Fruit fly (Drosophila melanogaster) whole organism, wandering third instar larva: ENCODE data around the gene mRpL20.

ENCODE experiments used
- CG32264 ChIP-seq: fragments of 200-800 bp; sonication (Bioruptor generic); optimal IDR thresholded peaks from 2 replicates; lab custom pipeline; 2016; ENCODE audit warnings: missing biosample characterization, missing genetic modification characterization
- CG9705 ChIP-seq: fragments of 200-800 bp; sonication (Bioruptor generic); optimal IDR thresholded peaks from 2 replicates; lab custom pipeline; 2018; ENCODE audit warnings: missing biosample characterization, mild to moderate bottlenecking, missing genetic modification characterization
- Dfd ChIP-seq: fragments of >200 bp; optimal IDR thresholded peaks from 2 replicates; lab custom pipeline; 2017; ENCODE audit warnings: missing biosample characterization, missing genetic modification characterization
- GATAd ChIP-seq: sonication (Bioruptor generic); optimal IDR thresholded peaks from 2 replicates; lab custom pipeline; 2016; ENCODE audit warnings: missing biosample characterization, missing genetic modification characterization
- Myc ChIP-seq: fragments of >200 bp; optimal IDR thresholded peaks from 2 replicates; lab custom pipeline; 2017
- dsf ChIP-seq: sonication (Bioruptor generic); optimal IDR thresholded peaks from 2 replicates; lab custom pipeline; 2016; ENCODE audit warnings: missing biosample characterization, missing genetic modification characterization, borderline replicate concordance
- fru ChIP-seq: fragments of 200-800 bp; sonication (Bioruptor generic); optimal IDR thresholded peaks from 3 replicates; lab custom pipeline; 2016; ENCODE audit warnings: missing biosample characterization, mild to moderate bottlenecking, missing genetic modification characterization

- TF ChIP-seq fru (GFP tag; lab: Kevin White, UChicago) (no peak), dsf (GFP tag; lab: Kevin White, UChicago) (no peak), CG9705 (GFP tag; lab: Kevin White, UChicago) (no peak), CG32264 (no peak), Dfd (peak; percentile 84), Myc (lab: Kevin White, UChicago) (no peak), GATAd (GFP tag; lab: Kevin White, UChicago) (no peak)
Observed at dm6 chr3L:13064935-13065334, 47.3 kb upstream of the mRpL20 start.
